Worm (Caenorhabditis elegans): ENCODE measurements around the gene C09B9.1.

DNA sequence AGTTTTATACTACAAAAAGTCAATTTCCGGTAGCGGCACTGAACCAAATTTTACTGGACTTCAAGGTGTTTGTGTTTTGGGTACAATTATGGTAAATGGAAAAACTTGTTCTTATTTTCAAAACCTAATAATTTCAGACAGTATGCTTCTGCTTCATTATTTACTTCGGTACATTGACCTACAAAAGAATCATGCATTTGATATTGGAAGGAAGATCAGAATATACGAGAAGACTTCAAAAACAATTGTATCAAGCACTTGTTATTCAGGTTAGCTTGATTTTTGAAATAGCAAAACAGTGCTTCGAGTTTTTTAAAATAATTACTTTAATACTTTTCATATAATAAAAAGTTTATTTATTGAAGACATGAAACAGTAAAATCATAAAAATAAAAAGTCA, 44.5 kb upstream of the C09B9.1 start:
- TF ChIP-seq nhr-237 (tag; optimal IDR thresholded peaks at IDR 0.05): no peak
- no peak for TF ChIP-seq lsy-2 (tag; optimal IDR thresholded peaks at IDR 0.05)
- TF ChIP-seq nhr-76 (tag; optimal IDR thresholded peaks at IDR 0.05): no peak
- no peak for TF ChIP-seq ces-1 (GFP tag; optimal IDR thresholded peaks at IDR 0.05)
- TF ChIP-seq ham-2 (GFP tag; optimal IDR thresholded peaks at IDR 0.05): no peak
- TF ChIP-seq flh-1 (GFP tag; optimal IDR thresholded peaks at IDR 0.05): no peak
- TF ChIP-seq ztf-11 (tag; optimal IDR thresholded peaks at IDR 0.05): no peak
- TF ChIP-seq lin-13 (tag; optimal IDR thresholded peaks at IDR 0.05): no peak
- TF ChIP-seq zip-8 (tag; optimal IDR thresholded peaks at IDR 0.05): no peak
- TF ChIP-seq unc-39 (tag; optimal IDR thresholded peaks at IDR 0.05): no peak

Measured in whole organism, mixed stage, embryonic.